Fruit fly (Drosophila melanogaster): ENCODE data around the gene ush.
A peak's percentile ranks its signal among the peaks of the same experiment; 100 is the strongest.

ush gene

dm6 chr2L:559770-560567 lies 83.9 kb downstream of the ush start, which contains the start of gene rempA (continued):
- TF ChIP-seq CG4404 (GFP tag; IDR thresholded peaks at IDR 0.05) (no peak), Dll (GFP tag; IDR thresholded peaks at IDR 0.05; ENCODE audit: partially characterized antibody) (peak; percentile 74), dimm (GFP tag; IDR thresholded peaks at IDR 0.05) (no peak), Doc3 (GFP tag; IDR thresholded peaks at IDR 0.05; ENCODE audit: partially characterized antibody) (peak; percentile 60), Dip2 (GFP tag; IDR thresholded peaks at IDR 0.05) (no peak), otp (GFP tag; IDR thresholded peaks at IDR 0.05) (no peak), sna (GFP tag; IDR thresholded peaks at IDR 0.05; ENCODE audit: partially characterized antibody) (peak; percentile 64), Deaf1 (tag; optimal IDR thresholded peaks at IDR 0.05) (no peak), Scr (GFP tag; IDR thresholded peaks at IDR 0.05; ENCODE audit: partially characterized antibody) (peak; percentile 71), Sin3A (optimal IDR thresholded peaks at IDR 0.05) (peak; percentile 30), danr (GFP tag; IDR thresholded peaks at IDR 0.05) (no peak), Kr (GFP tag; optimal IDR thresholded peaks at IDR 0.05) (no peak), CG2129 (GFP tag; IDR thresholded peaks at IDR 0.05; ENCODE audit: partially characterized antibody) (peak; percentile 43), CG34224 (GFP tag; IDR thresholded peaks at IDR 0.05; ENCODE audit: partially characterized antibody) (peak; percentile 57; the same call in 2 of the 3 replicates), Bgb (GFP tag; IDR thresholded peaks at IDR 0.05; ENCODE audit: partially characterized antibody) (peak; percentile 73), Med (GFP tag) (peak; percentile 68), unc-4 (GFP tag; IDR thresholded peaks at IDR 0.05; ENCODE audit: partially characterized antibody) (peak; percentile 74), BEAF-32 (GFP tag; optimal IDR thresholded peaks at IDR 0.05) (peak; percentile 74), CG6791 (GFP tag; IDR thresholded peaks at IDR 0.05; ENCODE audit: partially characterized antibody) (peak; percentile 68; the same call in 2 of the 3 replicates), ftz-f1 (GFP tag; optimal IDR thresholded peaks at IDR 0.05) (peak; percentile 33), zen2 (GFP tag; IDR thresholded peaks at IDR 0.05; ENCODE audit: partially characterized antibody) (peak; percentile 32; the same call in 1 of the 3 replicates), Dp (GFP tag; optimal IDR thresholded peaks at IDR 0.05) (peak; percentile 91), CG42726 (GFP tag; IDR thresholded peaks at IDR 0.05; ENCODE audit: partially characterized antibody) (peak; percentile 35; the same call in 1 of the 2 replicates), tna (GFP tag; IDR thresholded peaks at IDR 0.05; ENCODE audit: partially characterized antibody) (peak; percentile 28; the same call in 1 of the 2 replicates), CG2116 (GFP tag; optimal IDR thresholded peaks at IDR 0.05) (peak; percentile 51), CG16813 (GFP tag; IDR thresholded peaks at IDR 0.05; ENCODE audit: partially characterized antibody) (peak; percentile 59; the same call in 2 of the 3 replicates), bbx (GFP tag; IDR thresholded peaks at IDR 0.05; ENCODE audit: partially characterized antibody) (peak; percentile 78), hbn (GFP tag; IDR thresholded peaks at IDR 0.05; ENCODE audit: partially characterized antibody) (peak; percentile 47), Hr78 (GFP tag; optimal IDR thresholded peaks at IDR 0.05) (peak in 1 of 2 experiments; percentile 83), Dref (GFP tag; IDR thresholded peaks at IDR 0.05) (peak; percentile 80), Sry-δ (GFP tag; optimal IDR thresholded peaks at IDR 0.05) (peak; percentile 58), MBD-R2 (GFP tag; IDR thresholded peaks at IDR 0.05) (peak; percentile 66), CG1024 (GFP tag; IDR thresholded peaks at IDR 0.05) (no peak), chinmo (GFP tag; IDR thresholded peaks at IDR 0.05; ENCODE audit: partially characterized antibody) (0 out of 4 replicates have a peak, but pooled peaks have one; percentile 36), Sry-β (GFP tag; optimal IDR thresholded peaks at IDR 0.05) (peak; percentile 72), CG14860 (GFP tag; IDR thresholded peaks at IDR 0.05; ENCODE audit: partially characterized antibody) (peak; percentile 54; the same call in 2 of the 3 replicates), hkb (optimal IDR thresholded peaks at IDR 0.05) (no peak), hkb (GFP tag; IDR thresholded peaks at IDR 0.05) (0 out of 2 replicates have a peak, but pooled peaks have one; percentile 9), CG8089 (GFP tag; optimal IDR thresholded peaks at IDR 0.05) (no peak), wek (GFP tag; optimal IDR thresholded peaks at IDR 0.05) (no peak), CG1603 (tag; optimal IDR thresholded peaks at IDR 0.05) (peak; percentile 20), MESR4 (GFP tag; optimal IDR thresholded peaks at IDR 0.05) (peak; percentile 35), hb (GFP tag; IDR thresholded peaks at IDR 0.05; ENCODE audit: partially characterized antibody) (peak; percentile 66; the same call in 1 of the 3 replicates), vnd (GFP tag; IDR thresholded peaks at IDR 0.05; ENCODE audit: partially characterized antibody) (peak; percentile 37; the same call in 1 of the 3 replicates), grn (GFP tag; optimal IDR thresholded peaks at IDR 0.05) (no peak), CG7372 (GFP tag; IDR thresholded peaks at IDR 0.05) (no peak)

Measured in whole organism, embryonic.